Fruit fly (Drosophila melanogaster): ENCODE data around the gene CG15478.

Gene CG15478

dm6 chrX:7698000-7698896 is 19.5 kb downstream of the CG15478 start:
- TF ChIP-seq CG8478 (optimal IDR thresholded peaks at IDR 0.05), result no peak
- TF ChIP-seq CTCF (optimal IDR thresholded peaks at IDR 0.05), result no peak

dm6 chrX:7696711-7697654 is 20.7 kb downstream of the CG15478 start:
- TF ChIP-seq CG8478 (optimal IDR thresholded peaks at IDR 0.05) (no peak), CTCF (optimal IDR thresholded peaks at IDR 0.05) (no peak)

dm6 chrX:7696165-7696564 is 21.6 kb downstream of the CG15478 start:
- TF ChIP-seq CG8478 (optimal IDR thresholded peaks at IDR 0.05) (no peak), CTCF (optimal IDR thresholded peaks at IDR 0.05) (no peak)

- TF ChIP-seq CTCF (optimal IDR thresholded peaks at IDR 0.05), result no peak
- TF ChIP-seq CG8478 (optimal IDR thresholded peaks at IDR 0.05), result no peak
Observed at dm6 chrX:7695391-7696053, 22.2 kb downstream of the CG15478 start.

dm6 chrX:7694868-7695267 is 22.9 kb downstream of the CG15478 start:
- no peak for TF ChIP-seq CTCF (optimal IDR thresholded peaks at IDR 0.05)
- TF ChIP-seq CG8478 (optimal IDR thresholded peaks at IDR 0.05), result no peak

dm6 chrX:7694207-7694606 is 23.5 kb downstream of the CG15478 start:
- TF ChIP-seq CTCF (optimal IDR thresholded peaks at IDR 0.05) (no peak), CG8478 (optimal IDR thresholded peaks at IDR 0.05) (no peak)

- no peak for TF ChIP-seq CG8478 (optimal IDR thresholded peaks at IDR 0.05)
- TF ChIP-seq CTCF (optimal IDR thresholded peaks at IDR 0.05), result no peak
Observed at dm6 chrX:7693423-7693822, 24.3 kb downstream of the CG15478 start.

dm6 chrX:7692740-7693064 is 25.0 kb downstream of the CG15478 start:
- TF ChIP-seq CTCF (optimal IDR thresholded peaks at IDR 0.05) (no peak), CG8478 (optimal IDR thresholded peaks at IDR 0.05) (no peak)

dm6 chrX:7691947-7692739 is 25.6 kb downstream of the CG15478 start:
- TF ChIP-seq CTCF (optimal IDR thresholded peaks at IDR 0.05) (no peak), CG8478 (optimal IDR thresholded peaks at IDR 0.05) (no peak)

dm6 chrX:7691221-7691914 is 26.4 kb downstream of the CG15478 start:
- TF ChIP-seq CTCF (optimal IDR thresholded peaks at IDR 0.05) (no peak), CG8478 (optimal IDR thresholded peaks at IDR 0.05) (no peak)

- TF ChIP-seq CTCF (optimal IDR thresholded peaks at IDR 0.05), result no peak
Observed at dm6 chrX:7690683-7691082, 27.0 kb downstream of the CG15478 start.

- TF ChIP-seq CTCF (optimal IDR thresholded peaks at IDR 0.05) (no peak), CG8478 (optimal IDR thresholded peaks at IDR 0.05) (no peak)
Observed at dm6 chrX:7688871-7689270, 28.9 kb downstream of the CG15478 start.

- no peak for TF ChIP-seq CG8478 (optimal IDR thresholded peaks at IDR 0.05)
Observed at dm6 chrX:7686071-7686470, 31.7 kb downstream of the CG15478 start.

- TF ChIP-seq CTCF (optimal IDR thresholded peaks at IDR 0.05), result peak; percentile 88 to 92
- TF ChIP-seq CG8478 (optimal IDR thresholded peaks at IDR 0.05), result no peak
Observed at dm6 chrX:7678824-7679223, 38.9 kb downstream of the CG15478 start.
